Worm (Caenorhabditis elegans) whole organism, young adult: Measurements from ENCODE around the gene glb-17.

Experiments used
- C06A6.2 ChIP-seq: fragments of 200-800 bp; sonication (Bioruptor generic); conservative IDR thresholded peaks from 2 replicates; pipeline ENCODE4 v1.3.6; 2022; ENCODE audit warnings: missing genetic modification characterization, missing compliant biosample characterization
- F10E7.11 ChIP-seq: sonication (generic microtip); optimal IDR thresholded peaks from 2 replicates; lab custom pipeline; 2017; ENCODE audit warnings: mild to moderate bottlenecking, missing genetic modification characterization, moderate library complexity, missing compliant biosample characterization
- F22D6.2 ChIP-seq: sonication (generic microtip); optimal IDR thresholded peaks from 2 replicates; lab custom pipeline; 2016; ENCODE audit warnings: mild to moderate bottlenecking, missing genetic modification characterization, missing compliant biosample characterization
- F23B12.7 ChIP-seq: sonication (generic microtip); optimal IDR thresholded peaks from 2 replicates; lab custom pipeline; 2017; ENCODE audit warnings: missing genetic modification characterization, mild to moderate bottlenecking, missing compliant biosample characterization, antibody characterized with exemption, moderate library complexity; ENCODE audit not compliant: insufficient read depth
- F33H1.4 ChIP-seq: fragments of 200-800 bp; sonication (Bioruptor generic); IDR thresholded peaks from 2 replicates; pipeline ENCODE4 v1.3.6; 2022; ENCODE audit warnings: missing genetic modification reagents, missing genetic modification characterization, missing compliant biosample characterization
- F39B2.1 ChIP-seq: fragments of 200-800 bp; sonication (Bioruptor generic); IDR thresholded peaks from 2 replicates; pipeline ENCODE4 v1.3.6; 2022; ENCODE audit warnings: missing genetic modification reagents, missing genetic modification characterization, missing compliant biosample characterization
- F49E8.2 ChIP-seq: sonication (generic microtip); optimal IDR thresholded peaks from 3 replicates; lab custom pipeline; 2017; ENCODE audit warnings: missing genetic modification characterization, mild to moderate bottlenecking, missing compliant biosample characterization, antibody characterized with exemption, moderate library complexity; ENCODE audit not compliant: insufficient read depth
- F52B5.7 ChIP-seq: sonication (generic microtip); optimal IDR thresholded peaks from 2 replicates; lab custom pipeline; 2016; ENCODE audit warnings: mild to moderate bottlenecking, missing genetic modification characterization, missing compliant biosample characterization
- F57C9.4 ChIP-seq: sonication (generic microtip); optimal IDR thresholded peaks from 2 replicates; lab custom pipeline; 2017; ENCODE audit warnings: mild to moderate bottlenecking, missing genetic modification characterization, missing compliant biosample characterization
- K11D2.4 ChIP-seq: fragments of 200-800 bp; sonication (Bioruptor generic); IDR thresholded peaks from 2 replicates; pipeline ENCODE4 v1.3.6; 2022; ENCODE audit warnings: missing genetic modification reagents, missing genetic modification characterization, missing compliant biosample characterization
- K12H6.12 ChIP-seq: fragments of 200-800 bp; sonication (Bioruptor generic); optimal IDR thresholded peaks from 2 replicates; lab custom pipeline; 2018; ENCODE audit warnings: mild to moderate bottlenecking, missing genetic modification characterization, missing compliant biosample characterization
- Y53F4B.3 ChIP-seq: fragments of 200-800 bp; sonication (Bioruptor generic); IDR thresholded peaks from 2 replicates; pipeline ENCODE4 v1.3.6; 2022; ENCODE audit warnings: missing genetic modification reagents, missing genetic modification characterization, missing compliant biosample characterization
- Y56A3A.18 ChIP-seq: fragments of 200-800 bp; sonication (Bioruptor generic); IDR thresholded peaks from 2 replicates; pipeline ENCODE4 v1.3.6; 2022; ENCODE audit warnings: missing genetic modification reagents, missing genetic modification characterization, missing compliant biosample characterization
- Y67H2A.10 ChIP-seq: fragments of 200-800 bp; sonication (Bioruptor generic); conservative IDR thresholded peaks from 2 replicates; pipeline ENCODE4 v1.3.6; 2022; ENCODE audit warnings: missing genetic modification reagents, missing genetic modification characterization, missing compliant biosample characterization
- Y79H2A.3 ChIP-seq: fragments of 200-800 bp; sonication (Bioruptor generic); conservative IDR thresholded peaks from 2 replicates; pipeline ENCODE4 v1.3.6; 2022; ENCODE audit warnings: missing genetic modification reagents, missing genetic modification characterization, missing compliant biosample characterization
- Y95B8A.8 ChIP-seq: fragments of 200-800 bp; sonication (Bioruptor generic); IDR thresholded peaks from 2 replicates; pipeline ENCODE4 v1.3.6; 2022; ENCODE audit warnings: missing genetic modification reagents, missing genetic modification characterization, missing compliant biosample characterization
- ZK185.1 ChIP-seq: sonication (generic microtip); optimal IDR thresholded peaks from 2 replicates; lab custom pipeline; 2016; ENCODE audit warnings: mild to moderate bottlenecking, missing genetic modification characterization, missing compliant biosample characterization; ENCODE audit not compliant: poor library complexity, severe bottlenecking
- akir-1 ChIP-seq: fragments of 200-800 bp; sonication (Bioruptor generic); optimal IDR thresholded peaks from 2 replicates; lab custom pipeline; 2018; ENCODE audit warnings: mild to moderate bottlenecking, missing genetic modification characterization, moderate library complexity, missing compliant biosample characterization
- aptf-2 ChIP-seq: fragments of 200-800 bp; sonication (Bioruptor generic); conservative IDR thresholded peaks from 2 replicates; pipeline ENCODE4 v1.3.6; 2022; ENCODE audit warnings: missing genetic modification reagents, missing genetic modification characterization, missing compliant biosample characterization
- attf-3 ChIP-seq: fragments of 200-800 bp; sonication (Bioruptor generic); conservative IDR thresholded peaks from 2 replicates; pipeline ENCODE4 v1.3.6; 2022; ENCODE audit warnings: missing genetic modification reagents, missing genetic modification characterization, missing compliant biosample characterization
- bed-1 ChIP-seq: fragments of 200-800 bp; sonication (Bioruptor generic); IDR thresholded peaks from 2 replicates; pipeline ENCODE4 v1.3.6; 2022; ENCODE audit warnings: missing genetic modification reagents, missing genetic modification characterization, missing compliant biosample characterization
- ceh-58 ChIP-seq: fragments of 200-800 bp; sonication (Bioruptor generic); IDR thresholded peaks from 2 replicates; pipeline ENCODE4 v1.3.6; 2022; ENCODE audit warnings: missing genetic modification characterization, missing compliant biosample characterization
- ceh-91 ChIP-seq: fragments of 200-800 bp; sonication (Bioruptor generic); IDR thresholded peaks from 2 replicates; pipeline ENCODE4 v1.3.6; 2022; ENCODE audit warnings: missing genetic modification reagents, missing genetic modification characterization, missing compliant biosample characterization
- die-1 ChIP-seq: sonication (generic microtip); optimal IDR thresholded peaks from 2 replicates; lab custom pipeline; 2016; ENCODE audit warnings: missing genotype, mild to moderate bottlenecking, missing genetic modification characterization, missing compliant biosample characterization
- egl-18 ChIP-seq: fragments of 200-800 bp; sonication (Bioruptor generic); IDR thresholded peaks from 2 replicates; pipeline ENCODE4 v1.3.6; 2022; ENCODE audit warnings: missing genetic modification reagents, missing genetic modification characterization, missing compliant biosample characterization
- fkh-3 ChIP-seq: sonication (generic microtip); optimal IDR thresholded peaks from 2 replicates; lab custom pipeline; 2016; ENCODE audit warnings: mild to moderate bottlenecking, missing genetic modification characterization, missing compliant biosample characterization
- gei-17 ChIP-seq: fragments of 200-800 bp; sonication (Bioruptor generic); optimal IDR thresholded peaks from 2 replicates; lab custom pipeline; 2018; ENCODE audit warnings: mild to moderate bottlenecking, missing genetic modification characterization, missing compliant biosample characterization
- lir-1 ChIP-seq: fragments of 200-800 bp; sonication (Bioruptor generic); conservative IDR thresholded peaks from 2 replicates; pipeline ENCODE4 v1.3.6; 2022; ENCODE audit warnings: missing genetic modification reagents, missing genetic modification characterization, missing compliant biosample characterization
- madf-6 ChIP-seq: fragments of 200-800 bp; sonication (Bioruptor generic); IDR thresholded peaks from 2 replicates; pipeline ENCODE4 v1.3.6; 2022; ENCODE audit warnings: missing genetic modification reagents, missing genetic modification characterization, missing compliant biosample characterization
- mcd-1 ChIP-seq: fragments of 200-800 bp; sonication (Bioruptor generic); IDR thresholded peaks from 2 replicates; pipeline ENCODE4 v1.3.6; 2022; ENCODE audit warnings: missing genetic modification reagents, missing genetic modification characterization, missing compliant biosample characterization
- mes-4 ChIP-seq: sonication (generic microtip); optimal IDR thresholded peaks from 2 replicates; lab custom pipeline; 2016; ENCODE audit warnings: missing genotype, missing genetic modification characterization, missing compliant biosample characterization
- nfya-2 ChIP-seq: fragments of 200-800 bp; sonication (Bioruptor generic); IDR thresholded peaks from 2 replicates; pipeline ENCODE4 v1.3.6; 2022; ENCODE audit warnings: missing genetic modification reagents, missing genetic modification characterization, missing compliant biosample characterization
- nfyb-1 ChIP-seq: fragments of 200-800 bp; sonication (Bioruptor generic); IDR thresholded peaks from 2 replicates; pipeline ENCODE4 v1.3.6; 2022; ENCODE audit warnings: missing genetic modification reagents, missing genetic modification characterization, missing compliant biosample characterization
- nhr-80 ChIP-seq: sonication (generic microtip); optimal IDR thresholded peaks from 2 replicates; lab custom pipeline; 2016; ENCODE audit warnings: missing genetic modification characterization, missing compliant biosample characterization
- nhr-90 ChIP-seq: sonication (generic microtip); optimal IDR thresholded peaks from 2 replicates; lab custom pipeline; 2016; ENCODE audit warnings: missing genotype, mild to moderate bottlenecking, missing genetic modification characterization, missing compliant biosample characterization
- pha-4 ChIP-seq: fragments of 150-350 bp; sonication (generic microtip); optimal IDR thresholded peaks from 2 replicates; lab custom pipeline; 2014; ENCODE audit warnings: missing biosample characterization, missing genetic modification reagents, missing genetic modification characterization
- rec-8 ChIP-seq, 2 experiments: sonication (generic microtip); optimal IDR thresholded peaks; 2 replicates each; lab custom pipeline; 2016; ENCODE audit warnings: mild to moderate bottlenecking in 2 of 2, missing genetic modification characterization in 2 of 2, missing genetic modification reagents in 2 of 2, missing genotype in 2 of 2, missing biosample characterization in 1 of 2, missing compliant biosample characterization in 1 of 2, moderate library complexity in 1 of 2
- repo-1 ChIP-seq: sonication (generic microtip); optimal IDR thresholded peaks from 2 replicates; lab custom pipeline; 2017; ENCODE audit warnings: mild to moderate bottlenecking, missing genetic modification characterization, missing compliant biosample characterization
- rpc-1 ChIP-seq, 2 experiments: fragments of 150-350 bp in 1 of 2; sonication (generic microtip) in 1 of 2; optimal IDR thresholded peaks; 2 replicates each; lab custom pipeline; 2014 to 2018; ENCODE audit warnings: missing biosample characterization in 1 of 2, missing genetic modification characterization in 1 of 2, missing genetic modification reagents in 1 of 2, missing genotype in 1 of 2
- sdz-38 ChIP-seq: sonication (generic microtip); optimal IDR thresholded peaks from 2 replicates; lab custom pipeline; 2016; ENCODE audit warnings: missing genotype, missing genetic modification characterization, missing compliant biosample characterization
- sea-2 ChIP-seq: fragments of 200-800 bp; sonication (Bioruptor generic); IDR thresholded peaks from 2 replicates; pipeline ENCODE4 v1.3.6; 2022; ENCODE audit warnings: missing genetic modification characterization, missing compliant biosample characterization
- snpc-1.1 ChIP-seq: sonication (generic microtip); optimal IDR thresholded peaks from 2 replicates; lab custom pipeline; 2017; ENCODE audit warnings: missing genetic modification characterization, mild to moderate bottlenecking, missing compliant biosample characterization, antibody characterized with exemption, moderate library complexity, missing genotype, missing genetic modification reagents; ENCODE audit not compliant: insufficient read depth
- somi-1 ChIP-seq: fragments of 200-800 bp; sonication (Bioruptor generic); optimal IDR thresholded peaks from 2 replicates; lab custom pipeline; 2018; ENCODE audit warnings: mild to moderate bottlenecking, missing genetic modification characterization, missing compliant biosample characterization
- tbp1 ChIP-seq: fragments of 200-800 bp; sonication (Bioruptor generic); optimal IDR thresholded peaks from 2 replicates; lab custom pipeline; 2018; ENCODE audit warnings: mild to moderate bottlenecking, missing genetic modification characterization, missing compliant biosample characterization
- xnd-1 ChIP-seq: sonication (generic microtip); optimal IDR thresholded peaks from 2 replicates; lab custom pipeline; 2016; ENCODE audit warnings: missing genotype, missing genetic modification reagents, missing genetic modification characterization, missing compliant biosample characterization
- zfh-2 ChIP-seq: fragments of 200-800 bp; sonication (Bioruptor generic); conservative IDR thresholded peaks from 2 replicates; pipeline ENCODE4 v1.3.6; 2022; ENCODE audit warnings: missing genetic modification reagents, missing genetic modification characterization, missing compliant biosample characterization
- ztf-22 ChIP-seq: fragments of 200-800 bp; sonication (Bioruptor generic); optimal IDR thresholded peaks from 2 replicates; lab custom pipeline; 2018; ENCODE audit warnings: mild to moderate bottlenecking, missing genetic modification characterization, moderate library complexity, missing compliant biosample characterization
- ztf-28 ChIP-seq: fragments of 200-800 bp; sonication (Bioruptor generic); IDR thresholded peaks from 2 replicates; pipeline ENCODE4 v1.3.6; 2022; ENCODE audit warnings: missing genetic modification reagents, missing genetic modification characterization, missing compliant biosample characterization

The glb-17 gene

ce11 chrX:9622609-9623008 is 45.8 kb upstream of the glb-17 start (continued):
- no peak for TF ChIP-seq Y53F4B.3
- TF ChIP-seq ztf-22 (GFP tag; lab: Kevin White, UChicago): no peak
- TF ChIP-seq madf-6 (GFP tag; lab: Robert Waterston, UW): peak; percentile 48; the same call in 1 of the 2 replicates
- TF ChIP-seq Y95B8A.8 (GFP tag; lab: Robert Waterston, UW): no peak
- TF ChIP-seq F23B12.7 (tag; lab: Kevin White, UChicago): peak; percentile 59
- no peak for TF ChIP-seq xnd-1 (tag; lab: Kevin White, UChicago)
- TF ChIP-seq F49E8.2 (tag; lab: Kevin White, UChicago): peak; percentile 12
- TF ChIP-seq F33H1.4 (GFP tag; lab: Robert Waterston, UW): no peak
- TF ChIP-seq Y79H2A.3 (GFP tag; lab: Robert Waterston, UW): no peak
- no peak for TF ChIP-seq ceh-91
- no peak for TF ChIP-seq C06A6.2
- TF ChIP-seq sdz-38 (tag; lab: Kevin White, UChicago): no peak
- TF ChIP-seq aptf-2: 0 out of 2 replicates have a peak, but pooled peaks have one; percentile 12
- TF ChIP-seq gei-17 (GFP tag; lab: Kevin White, UChicago): no peak
- peak; percentile 40 for TF ChIP-seq repo-1 (tag; lab: Kevin White, UChicago)
- TF ChIP-seq egl-18: 0 out of 2 replicates have a peak, but pooled peaks have one; percentile 32
- no peak for TF ChIP-seq mes-4 (tag; lab: Kevin White, UChicago)
- peak; percentile 63 for TF ChIP-seq ZK185.1 (tag; lab: Kevin White, UChicago)
- peak; percentile 95 for TF ChIP-seq die-1 (tag; lab: Kevin White, UChicago)
- no peak for TF ChIP-seq zfh-2 (GFP tag; lab: Robert Waterston, UW)
- no peak for TF ChIP-seq lir-1 (GFP tag; lab: Robert Waterston, UW)
- no peak; the same call in none of the 2 replicates for TF ChIP-seq nfyb-1 (GFP tag; lab: Robert Waterston, UW)
- peak; percentile 68 for TF ChIP-seq fkh-3 (tag; lab: Kevin White, UChicago)
- TF ChIP-seq F52B5.7 (tag; lab: Kevin White, UChicago): no peak
- TF ChIP-seq tbp1 (GFP tag; lab: Kevin White, UChicago): peak; percentile 90
- peak; percentile 81 for TF ChIP-seq Y56A3A.18
- TF ChIP-seq Y67H2A.10 (GFP tag; lab: Robert Waterston, UW): no peak
- TF ChIP-seq rpc-1 (optimal IDR thresholded peaks at IDR 0.05; lab: Kevin White, UChicago): peak; percentile 95
- TF ChIP-seq rpc-1 (tag; optimal IDR thresholded peaks at IDR 0.05; lab: Kevin White, UChicago): peak; percentile 98
- peak; percentile 5 for TF ChIP-seq K12H6.12 (tag; lab: Kevin White, UChicago)
- TF ChIP-seq F22D6.2: no peak
- TF ChIP-seq bed-1: no peak
- TF ChIP-seq nfya-2 (GFP tag; lab: Robert Waterston, UW): no peak
- TF ChIP-seq akir-1 (GFP tag; lab: Kevin White, UChicago): peak; percentile 17
- TF ChIP-seq nhr-80 (tag; lab: Kevin White, UChicago): peak; percentile 39
- TF ChIP-seq ztf-28 (GFP tag; lab: Robert Waterston, UW): peak; percentile 62; the same call in 1 of the 2 replicates
- TF ChIP-seq ceh-58 (GFP tag; lab: Robert Waterston, UW): no peak
- no peak for TF ChIP-seq pha-4 (tag; lab: Kevin White, UChicago)
- no peak; the same call in 1 of the 2 replicates for TF ChIP-seq mcd-1 (GFP tag; lab: Robert Waterston, UW)
- no peak for TF ChIP-seq F39B2.1
- TF ChIP-seq F57C9.4 (tag; lab: Kevin White, UChicago): no peak
- no peak for TF ChIP-seq sea-2 (GFP tag; lab: Robert Waterston, UW)
- TF ChIP-seq K11D2.4: no peak
- TF ChIP-seq F10E7.11 (tag; lab: Kevin White, UChicago): no peak
- TF ChIP-seq somi-1 (GFP tag; lab: Kevin White, UChicago): peak; percentile 53
- no peak for TF ChIP-seq snpc-1.1 (tag; lab: Kevin White, UChicago)
- TF ChIP-seq attf-3 (GFP tag; lab: Robert Waterston, UW): no peak
- TF ChIP-seq nhr-90 (tag; lab: Kevin White, UChicago): peak; percentile 72
- peak; percentile 71 to 87 for TF ChIP-seq rec-8 (tag; optimal IDR thresholded peaks at IDR 0.05; lab: Kevin White, UChicago)
